Worm (Caenorhabditis elegans) whole organism, L3 larva: ENCODE results near the gene F32D8.8.

ENCODE experiments used
- R02D3.7 ChIP-seq: fragments of 150-350 bp; optimal IDR thresholded peaks from 2 replicates; lab custom pipeline; 2014; ENCODE audit warnings: missing biosample characterization, missing genetic modification characterization
- lin-39 ChIP-seq: fragments of 150-350 bp; optimal IDR thresholded peaks from 2 replicates; lab custom pipeline; 2018; ENCODE audit warnings: missing biosample characterization, missing genetic modification reagents, missing genetic modification characterization
- mml-1 ChIP-seq: fragments of 150-350 bp; sonication (generic microtip); optimal IDR thresholded peaks from 3 replicates; lab custom pipeline; 2014; ENCODE audit warnings: missing biosample characterization, missing genetic modification characterization
- nhr-11 ChIP-seq: fragments of 150-350 bp; optimal IDR thresholded peaks from 2 replicates; lab custom pipeline; 2014; ENCODE audit warnings: missing biosample characterization, missing genetic modification characterization
- pha-4 ChIP-seq: fragments of 150-350 bp; optimal IDR thresholded peaks from 2 replicates; lab custom pipeline; 2014; ENCODE audit warnings: missing biosample characterization, missing genetic modification reagents, missing genetic modification characterization
- sea-2 ChIP-seq: fragments of 150-350 bp; sonication (generic microtip); optimal IDR thresholded peaks from 4 replicates; lab custom pipeline; 2014; ENCODE audit warnings: missing biosample characterization, missing genetic modification reagents, missing genetic modification characterization
- unc-62 ChIP-seq: fragments of 150-350 bp; sonication (generic microtip); optimal IDR thresholded peaks from 4 replicates; lab custom pipeline; 2014; ENCODE audit warnings: missing biosample characterization, missing genetic modification reagents, missing genetic modification characterization
- ztf-4 ChIP-seq: fragments of 150-350 bp; optimal IDR thresholded peaks from 2 replicates; lab custom pipeline; 2014; ENCODE audit warnings: missing biosample characterization, missing genetic modification characterization

ce11 chrV:10947930-10948329, 45.3 kb upstream of the F32D8.8 start, which contains the start of gene F17C11.2:
- TF ChIP-seq sea-2 (GFP tag; lab: Kevin White, UChicago) (no peak), ztf-4 (tag; lab: Kevin White, UChicago) (no peak), nhr-11 (tag; lab: Kevin White, UChicago) (no peak), pha-4 (tag; lab: Kevin White, UChicago) (no peak), unc-62 (no peak), lin-39 (tag; lab: Kevin White, UChicago) (no peak), R02D3.7 (tag; lab: Kevin White, UChicago) (no peak), mml-1 (tag; lab: Kevin White, UChicago) (no peak)
